Fruit fly (Drosophila melanogaster) whole organism, embryonic: ENCODE data around the gene Smvt.

Experiments
- Aef1 ChIP-seq: fragments of 200-800 bp; sonication (Bioruptor generic); IDR thresholded peaks from 3 replicates; pipeline ENCODE4 v1.3.6; 2022; ENCODE audit warnings: missing biosample characterization, missing genetic modification characterization
- Atf6 ChIP-seq: fragments of 200-800 bp; sonication (Bioruptor generic); IDR thresholded peaks from 2 replicates; pipeline ENCODE4 v1.3.6; 2022; ENCODE audit warnings: missing biosample characterization, missing genetic modification characterization
- CG11093 ChIP-seq: fragments of 200-800 bp; sonication (Bioruptor generic); IDR thresholded peaks from 3 replicates; pipeline ENCODE4 v1.3.6; 2022; ENCODE audit warnings: missing biosample characterization, missing genetic modification characterization
- CG12155 ChIP-seq: fragments of 200-800 bp; sonication (Bioruptor generic); optimal IDR thresholded peaks from 3 replicates; lab custom pipeline; 2016; ENCODE audit warnings: missing biosample characterization, missing genetic modification characterization
- CG13296 ChIP-seq: fragments of 200-800 bp; sonication (Bioruptor generic); optimal IDR thresholded peaks from 3 replicates; lab custom pipeline; 2018; ENCODE audit warnings: missing biosample characterization, mild to moderate bottlenecking, missing genetic modification characterization
- CG14014 ChIP-seq: fragments of 200-800 bp; sonication (Bioruptor generic); IDR thresholded peaks from 2 replicates; pipeline ENCODE4 v1.3.6; 2022; ENCODE audit warnings: missing biosample characterization, missing genetic modification characterization
- CG17361 ChIP-seq: fragments of 200-800 bp; sonication (Bioruptor generic); IDR thresholded peaks from 3 replicates; pipeline ENCODE4 v1.3.6; 2022; ENCODE audit warnings: missing biosample characterization, missing genetic modification characterization
- CG17385 ChIP-seq: fragments of 200-800 bp; sonication (Bioruptor generic); optimal IDR thresholded peaks from 3 replicates; lab custom pipeline; 2018; ENCODE audit warnings: missing biosample characterization, mild to moderate bottlenecking, missing genetic modification characterization
- CG17802 ChIP-seq: fragments of 200-800 bp; sonication (Bioruptor generic); optimal IDR thresholded peaks from 2 replicates; lab custom pipeline; 2018; ENCODE audit warnings: missing biosample characterization, mild to moderate bottlenecking, missing genetic modification characterization, moderate library complexity
- CG31388 ChIP-seq: fragments of 200-800 bp; sonication (Bioruptor generic); optimal IDR thresholded peaks from 2 replicates; lab custom pipeline; 2016; ENCODE audit warnings: missing biosample characterization, missing genetic modification characterization
- CG32532 ChIP-seq: fragments of 200-800 bp; sonication (Bioruptor generic); IDR thresholded peaks from 2 replicates; pipeline ENCODE4 v1.3.6; 2022; ENCODE audit warnings: missing biosample characterization, missing genetic modification characterization
- CG5245 ChIP-seq: fragments of 200-800 bp; sonication (Bioruptor generic); optimal IDR thresholded peaks from 3 replicates; lab custom pipeline; 2016; ENCODE audit warnings: missing biosample characterization, missing genetic modification characterization
- CG6765 ChIP-seq: fragments of 200-800 bp; sonication (Bioruptor generic); optimal IDR thresholded peaks from 3 replicates; lab custom pipeline; 2017; ENCODE audit warnings: missing biosample characterization, mild to moderate bottlenecking, missing genetic modification characterization
- CG6854 ChIP-seq: fragments of 200-800 bp; sonication (Bioruptor generic); optimal IDR thresholded peaks from 3 replicates; lab custom pipeline; 2017; ENCODE audit warnings: missing biosample characterization, mild to moderate bottlenecking, missing genetic modification characterization
- CG8281 ChIP-seq: fragments of 200-800 bp; sonication (Bioruptor generic); optimal IDR thresholded peaks from 2 replicates; lab custom pipeline; 2018; ENCODE audit warnings: missing biosample characterization, mild to moderate bottlenecking, missing genetic modification characterization, moderate library complexity
- CG9932 ChIP-seq: fragments of 200-800 bp; sonication (Bioruptor generic); IDR thresholded peaks from 2 replicates; pipeline ENCODE4 v1.3.6; 2022; ENCODE audit warnings: missing biosample characterization, missing genetic modification characterization
- Dad ChIP-seq: fragments of 200-800 bp; sonication (Bioruptor generic); optimal IDR thresholded peaks from 3 replicates; lab custom pipeline; 2016; ENCODE audit warnings: missing biosample characterization, missing genetic modification characterization
- Doc2 ChIP-seq: fragments of 200-800 bp; sonication (Bioruptor generic); IDR thresholded peaks from 2 replicates; pipeline ENCODE4 v1.3.6; 2022; ENCODE audit warnings: missing biosample characterization, missing genetic modification characterization
- Dref ChIP-seq: fragments of 200-800 bp; sonication (Bioruptor generic); IDR thresholded peaks from 2 replicates; pipeline ENCODE4 v1.3.6; 2022; ENCODE audit warnings: missing biosample characterization, missing genetic modification characterization
- E2f2 ChIP-seq: fragments of 200-800 bp; sonication (Bioruptor generic); IDR thresholded peaks from 2 replicates; pipeline ENCODE4 v1.3.6; 2022; ENCODE audit warnings: missing biosample characterization, missing genetic modification characterization
- Med ChIP-seq: fragments of 200-800 bp; sonication (Bioruptor generic); peaks from one replicate; lab custom pipeline; 2016; ENCODE audit warnings: missing biosample characterization, missing genetic modification characterization, mild to moderate bottlenecking, inconsistent platforms, moderate library complexity
- NFAT ChIP-seq: fragments of 200-800 bp; sonication (Bioruptor generic); IDR thresholded peaks from 2 replicates; pipeline ENCODE4 v1.3.6; 2022; ENCODE audit warnings: missing biosample characterization, missing genetic modification characterization
- Oaz ChIP-seq: fragments of 200-800 bp; sonication (Bioruptor generic); IDR thresholded peaks from 2 replicates; pipeline ENCODE4 v1.3.6; 2022; ENCODE audit warnings: missing biosample characterization, missing genetic modification characterization
- Ptx1 ChIP-seq: fragments of 200-800 bp; sonication (Bioruptor generic); IDR thresholded peaks from 2 replicates; pipeline ENCODE4 v1.3.6; 2022; ENCODE audit warnings: missing biosample characterization, missing genetic modification characterization
- Side ChIP-seq: fragments of 200-800 bp; sonication (Bioruptor generic); optimal IDR thresholded peaks from 2 replicates; lab custom pipeline; 2016; ENCODE audit warnings: missing biosample characterization, missing genetic modification characterization
- Ssrp ChIP-seq: fragments of 200-800 bp; sonication (Bioruptor generic); optimal IDR thresholded peaks from 2 replicates; lab custom pipeline; 2018; ENCODE audit warnings: missing biosample characterization, mild to moderate bottlenecking, missing genetic modification characterization, moderate library complexity
- Usf ChIP-seq: fragments of 200-800 bp; sonication (Bioruptor generic); optimal IDR thresholded peaks from 2 replicates; lab custom pipeline; 2017; ENCODE audit warnings: missing genotype, missing biosample characterization, missing genetic modification characterization
- Xrp1 ChIP-seq: fragments of 200-800 bp; sonication (Bioruptor generic); IDR thresholded peaks from 2 replicates; pipeline ENCODE4 v1.3.6; 2022; ENCODE audit warnings: missing biosample characterization, missing genetic modification characterization
- ara ChIP-seq: fragments of 200-800 bp; sonication (Bioruptor generic); IDR thresholded peaks from 2 replicates; pipeline ENCODE4 v1.3.6; 2022; ENCODE audit warnings: missing biosample characterization, missing genetic modification characterization
- bbx ChIP-seq: fragments of 200-800 bp; sonication (Bioruptor generic); IDR thresholded peaks from 2 replicates; pipeline ENCODE4 v1.3.6; 2022; ENCODE audit warnings: missing biosample characterization, missing genetic modification characterization; ENCODE audit not compliant: partially characterized antibody
- bsh ChIP-seq, 2 experiments: fragments of 200-800 bp; sonication (Bioruptor generic); optimal IDR thresholded peaks; 2 replicates each; lab custom pipeline; 2017 to 2018; ENCODE audit warnings: mild to moderate bottlenecking in 2 of 2, missing biosample characterization in 2 of 2, missing genetic modification characterization in 2 of 2, moderate library complexity in 1 of 2
- dmrt99B ChIP-seq: fragments of 200-800 bp; sonication (Bioruptor generic); optimal IDR thresholded peaks from 2 replicates; lab custom pipeline; 2018; ENCODE audit warnings: missing biosample characterization, mild to moderate bottlenecking, missing genetic modification characterization, moderate library complexity
- dpn ChIP-seq, 2 experiments: fragments of 200-800 bp; sonication (Bioruptor generic); optimal IDR thresholded peaks; 3 replicates each; lab custom pipeline; 2016; ENCODE audit warnings: missing biosample characterization in 2 of 2, missing genetic modification characterization in 2 of 2
- gt ChIP-seq: fragments of 200-800 bp; sonication (Bioruptor generic); IDR thresholded peaks from 2 replicates; pipeline ENCODE4 v1.3.6; 2022; ENCODE audit warnings: missing biosample characterization, missing genetic modification characterization
- her ChIP-seq: fragments of 200-800 bp; sonication (Bioruptor generic); optimal IDR thresholded peaks from 2 replicates; lab custom pipeline; 2016; ENCODE audit warnings: missing biosample characterization, missing genetic modification characterization
- hth ChIP-seq: fragments of >200 bp; optimal IDR thresholded peaks from 2 replicates; lab custom pipeline; 2017; ENCODE audit warnings: inconsistent platforms
- ind ChIP-seq: fragments of 200-800 bp; sonication (Bioruptor generic); optimal IDR thresholded peaks from 3 replicates; lab custom pipeline; 2016; ENCODE audit warnings: missing biosample characterization, missing genetic modification characterization
- inv ChIP-seq: fragments of 200-800 bp; sonication (Bioruptor generic); IDR thresholded peaks from 2 replicates; pipeline ENCODE4 v1.3.6; 2022; ENCODE audit warnings: missing biosample characterization, missing genetic modification characterization; ENCODE audit not compliant: partially characterized antibody
- jigr1 ChIP-seq: fragments of 200-800 bp; sonication (Bioruptor generic); IDR thresholded peaks from 3 replicates; pipeline ENCODE4 v1.3.6; 2022; ENCODE audit warnings: missing biosample characterization, missing genetic modification characterization
- kay ChIP-seq: fragments of 200-800 bp; sonication (Bioruptor generic); optimal IDR thresholded peaks from 2 replicates; lab custom pipeline; 2016; ENCODE audit warnings: missing biosample characterization, missing genetic modification characterization
- nau ChIP-seq: fragments of 200-800 bp; sonication (Bioruptor generic); optimal IDR thresholded peaks from 3 replicates; lab custom pipeline; 2017; ENCODE audit warnings: missing biosample characterization, mild to moderate bottlenecking, missing genetic modification characterization, missing genetic modification reagents
- odd ChIP-seq: fragments of 200-800 bp; sonication (Bioruptor generic); optimal IDR thresholded peaks from 2 replicates; lab custom pipeline; 2017; ENCODE audit warnings: missing biosample characterization, mild to moderate bottlenecking, missing genetic modification characterization
- otp ChIP-seq: fragments of 200-800 bp; sonication (Bioruptor generic); IDR thresholded peaks from 3 replicates; pipeline ENCODE4, ENCODE4 v1.3.6; 2022; ENCODE audit warnings: missing biosample characterization, missing genetic modification characterization
- prd ChIP-seq, 3 experiments: fragments of >200 bp in 2 of 3; fragments of 200-800 bp in 1 of 3; sonication (Bioruptor generic) in 1 of 3; optimal IDR thresholded peaks in 2 of 3; IDR thresholded peaks in 1 of 3; 2 replicates in 2 of 3; 3 replicates in 1 of 3; pipeline versions ENCODE4 v1.3.6 to Lab custom; 2017 to 2022; ENCODE audit warnings: missing biosample characterization in 1 of 3, missing genetic modification characterization in 1 of 3
- repo ChIP-seq: fragments of 200-800 bp; sonication (Bioruptor generic); optimal IDR thresholded peaks from 2 replicates; lab custom pipeline; 2016; ENCODE audit warnings: missing biosample characterization, missing genetic modification characterization
- run ChIP-seq: fragments of 200-800 bp; sonication (Bioruptor generic); optimal IDR thresholded peaks from 3 replicates; lab custom pipeline; 2018; ENCODE audit warnings: missing biosample characterization, mild to moderate bottlenecking, missing genetic modification characterization
- sim ChIP-seq: fragments of 200-800 bp; sonication (Bioruptor generic); IDR thresholded peaks from 2 replicates; pipeline ENCODE4 v1.3.6; 2022; ENCODE audit warnings: missing biosample characterization, missing genetic modification characterization
- sima ChIP-seq: fragments of 200-800 bp; sonication (Bioruptor generic); optimal IDR thresholded peaks from 2 replicates; lab custom pipeline; 2016; ENCODE audit warnings: missing biosample characterization, missing genetic modification characterization
- sisA ChIP-seq: fragments of 200-800 bp; sonication (Bioruptor generic); IDR thresholded peaks from 2 replicates; pipeline ENCODE4 v1.3.6; 2022; ENCODE audit warnings: missing biosample characterization, missing genetic modification characterization
- sug ChIP-seq: fragments of 200-800 bp; optimal IDR thresholded peaks from 2 replicates; lab custom pipeline; 2019; ENCODE audit warnings: missing biosample characterization, mild to moderate bottlenecking, missing genetic modification characterization, moderate library complexity
- unpg ChIP-seq: fragments of 200-800 bp; sonication (Bioruptor generic); optimal IDR thresholded peaks from 3 replicates; lab custom pipeline; 2018; ENCODE audit warnings: missing biosample characterization, mild to moderate bottlenecking, missing genetic modification characterization, moderate library complexity
- wdn ChIP-seq: fragments of 200-800 bp; sonication (Bioruptor generic); IDR thresholded peaks from 2 replicates; pipeline ENCODE4 v1.3.6; 2022; ENCODE audit warnings: missing biosample characterization, missing genetic modification characterization

The Smvt gene

dm6 chr3R:31758587-31759167 lies 2.7 kb downstream of the Smvt start, which contains the start of gene CG2187 (continued):
- TF ChIP-seq her (GFP tag; lab: Kevin White, UChicago) (no peak), Dref (GFP tag; lab: Robert Waterston, UW) (no peak), run (tag; lab: Kevin White, UChicago) (no peak), CG8281 (tag; lab: Kevin White, UChicago) (no peak), Atf6 (GFP tag; lab: Robert Waterston, UW) (no peak), nau (no peak), sim (GFP tag; lab: Robert Waterston, UW) (no peak), CG6854 (GFP tag; lab: Kevin White, UChicago) (no peak), odd (GFP tag; lab: Kevin White, UChicago) (peak; percentile 14), sisA (GFP tag; lab: Robert Waterston, UW) (no peak), prd (optimal IDR thresholded peaks at IDR 0.05; lab: Kevin White, UChicago) (no peak), prd (GFP tag; IDR thresholded peaks at IDR 0.05; lab: Robert Waterston, UW) (no peak), dpn (GFP tag; optimal IDR thresholded peaks at IDR 0.05; lab: Kevin White, UChicago) (no peak), ind (no peak), Xrp1 (0 out of 2 replicates have a peak, but pooled peaks have one; percentile 30), CG5245 (GFP tag; lab: Kevin White, UChicago) (no peak), Oaz (GFP tag; lab: Robert Waterston, UW) (no peak), ara (GFP tag; lab: Robert Waterston, UW) (no peak), Ptx1 (no peak), CG9932 (GFP tag; lab: Robert Waterston, UW) (no peak), Side (no peak), Dad (GFP tag; lab: Kevin White, UChicago) (no peak), Aef1 (GFP tag; lab: Robert Waterston, UW) (no peak), dmrt99B (tag; lab: Kevin White, UChicago) (no peak), inv (no peak), Usf (GFP tag; lab: Kevin White, UChicago) (no peak), otp (GFP tag; lab: Robert Waterston, UW) (no peak), Ssrp (tag; lab: Kevin White, UChicago) (no peak), CG13296 (GFP tag; lab: Kevin White, UChicago) (peak; percentile 5), CG11093 (no peak), CG17385 (GFP tag; lab: Kevin White, UChicago) (peak; percentile 7), CG32532 (GFP tag; lab: Robert Waterston, UW) (no peak), sug (peak; percentile 32), hth (lab: Kevin White, UChicago) (no peak), unpg (peak; percentile 16), bbx (no peak), CG17802 (tag; lab: Kevin White, UChicago) (no peak), E2f2 (GFP tag; lab: Robert Waterston, UW) (no peak), CG6765 (GFP tag; lab: Kevin White, UChicago) (peak; percentile 22), repo (GFP tag; lab: Kevin White, UChicago) (no peak), NFAT (no peak), CG12155 (GFP tag; lab: Kevin White, UChicago) (no peak), sima (GFP tag; lab: Kevin White, UChicago) (no peak), bsh (GFP tag; optimal IDR thresholded peaks at IDR 0.05; lab: Kevin White, UChicago) (peak in 1 of 2 experiments; percentile 29), kay (no peak), Med (GFP tag; lab: Kevin White, UChicago) (peak; percentile 75), Doc2 (GFP tag; lab: Robert Waterston, UW) (no peak), CG14014 (no peak), jigr1 (GFP tag; lab: Robert Waterston, UW) (no peak), CG31388 (GFP tag; lab: Kevin White, UChicago) (no peak), wdn (GFP tag; lab: Robert Waterston, UW) (no peak), gt (no peak), CG17361 (no peak)
